Fruit fly (Drosophila melanogaster) Kc167 (cell line): ENCODE results near the gene CG7236.

Source experiments
- Myc ChIP-seq: fragments of >200 bp; optimal IDR thresholded peaks from 2 replicates; lab custom pipeline; 2017; ENCODE audit warnings: missing external identifiers
- Sin3A ChIP-seq: fragments of >200 bp; optimal IDR thresholded peaks from 2 replicates; lab custom pipeline; 2018; ENCODE audit warnings: missing external identifiers
- h ChIP-seq: fragments of >200 bp; optimal IDR thresholded peaks from 3 replicates; lab custom pipeline; 2018; ENCODE audit warnings: missing external identifiers
- insv ChIP-seq: fragments of >200 bp; optimal IDR thresholded peaks from 3 replicates; lab custom pipeline; 2018; ENCODE audit warnings: missing external identifiers
- psq ChIP-seq: fragments of >200 bp; optimal IDR thresholded peaks from 2 replicates; lab custom pipeline; 2017; ENCODE audit warnings: missing external identifiers
- ttk ChIP-seq: sonication (Bioruptor generic); optimal IDR thresholded peaks from 2 replicates; lab custom pipeline; 2017; ENCODE audit warnings: missing external identifiers

Gene CG7236

dm6 chr2L:5740740-5741139, 34.6 kb downstream of the CG7236 start:
- TF ChIP-seq ttk (lab: Kevin White, UChicago) (no peak), Myc (lab: Kevin White, UChicago) (no peak), h (no peak), psq (no peak), insv (lab: Kevin White, UChicago) (no peak), Sin3A (lab: Kevin White, UChicago) (no peak)

dm6 chr2L:5741144-5741543, 35.0 kb downstream of the CG7236 start, which contains the start of gene CG11147:
Gene CG11147, minus strand, starts transcription at chr2L:5741244.
- TF ChIP-seq h (no peak), Myc (lab: Kevin White, UChicago) (no peak), ttk (lab: Kevin White, UChicago) (no peak), Sin3A (lab: Kevin White, UChicago) (no peak), psq (no peak), insv (lab: Kevin White, UChicago) (no peak)

- no peak for TF ChIP-seq h
- TF ChIP-seq Myc (lab: Kevin White, UChicago), result no peak
Measured at dm6 chr2L:5742437-5742836, 36.3 kb downstream of the CG7236 start.

- TF ChIP-seq Myc (lab: Kevin White, UChicago), result no peak
- no peak for TF ChIP-seq psq
- TF ChIP-seq h, result no peak
- no peak for TF ChIP-seq Sin3A (lab: Kevin White, UChicago)
- no peak for TF ChIP-seq ttk (lab: Kevin White, UChicago)
Measured at dm6 chr2L:5743537-5744148, 37.5 kb downstream of the CG7236 start.

- TF ChIP-seq insv (lab: Kevin White, UChicago), result no peak
- no peak for TF ChIP-seq psq
- TF ChIP-seq Sin3A (lab: Kevin White, UChicago), result no peak
- no peak for TF ChIP-seq h
- no peak for TF ChIP-seq ttk (lab: Kevin White, UChicago)
- no peak for TF ChIP-seq Myc (lab: Kevin White, UChicago)
Measured at dm6 chr2L:5745857-5746256, 39.7 kb downstream of the CG7236 start, which contains the start of gene CG11029. Gene CG11029, plus strand, starts transcription at chr2L:5746157.

dm6 chr2L:5748188-5748587, 42.0 kb downstream of the CG7236 start:
- TF ChIP-seq psq, result no peak
- TF ChIP-seq insv (lab: Kevin White, UChicago), result no peak
- no peak for TF ChIP-seq Myc (lab: Kevin White, UChicago)
- no peak for TF ChIP-seq Sin3A (lab: Kevin White, UChicago)
- TF ChIP-seq ttk (lab: Kevin White, UChicago), result no peak
- no peak for TF ChIP-seq h

dm6 chr2L:5751448-5751847, 45.3 kb downstream of the CG7236 start:
- TF ChIP-seq ttk (lab: Kevin White, UChicago) (no peak), insv (lab: Kevin White, UChicago) (no peak), h (no peak), psq (no peak), Myc (lab: Kevin White, UChicago) (no peak), Sin3A (lab: Kevin White, UChicago) (no peak)
